Worm (Caenorhabditis elegans) whole organism, midembryonic: Measurements from ENCODE around the gene npr-43.

Source experiments
- cog-1 ChIP-seq: sonication (generic microtip); optimal IDR thresholded peaks from 2 replicates; lab custom pipeline; 2016; ENCODE audit warnings: missing genetic modification characterization, missing compliant biosample characterization
- flt-1 ChIP-seq: fragments of 200-800 bp; sonication (Bioruptor generic); IDR thresholded peaks from 2 replicates; pipeline ENCODE4 v1.3.6; 2022; ENCODE audit warnings: missing genetic modification characterization, missing compliant biosample characterization
- klf-2 ChIP-seq: fragments of 200-800 bp; sonication (Bioruptor generic); conservative IDR thresholded peaks from 2 replicates; pipeline ENCODE4 v1.3.6; 2022; ENCODE audit warnings: missing genetic modification reagents, missing genetic modification characterization, missing compliant biosample characterization
- med-1 ChIP-seq: sonication (generic microtip); optimal IDR thresholded peaks from 2 replicates; lab custom pipeline; 2017; ENCODE audit warnings: missing genetic modification characterization, mild to moderate bottlenecking, missing compliant biosample characterization, antibody characterized with exemption, missing genetic modification reagents; ENCODE audit not compliant: insufficient read depth
- ztf-29 ChIP-seq: fragments of 200-800 bp; sonication (Bioruptor generic); IDR thresholded peaks from 2 replicates; pipeline ENCODE4 v1.3.6; 2022; ENCODE audit warnings: missing genetic modification reagents, missing genetic modification characterization, missing compliant biosample characterization

DNA sequence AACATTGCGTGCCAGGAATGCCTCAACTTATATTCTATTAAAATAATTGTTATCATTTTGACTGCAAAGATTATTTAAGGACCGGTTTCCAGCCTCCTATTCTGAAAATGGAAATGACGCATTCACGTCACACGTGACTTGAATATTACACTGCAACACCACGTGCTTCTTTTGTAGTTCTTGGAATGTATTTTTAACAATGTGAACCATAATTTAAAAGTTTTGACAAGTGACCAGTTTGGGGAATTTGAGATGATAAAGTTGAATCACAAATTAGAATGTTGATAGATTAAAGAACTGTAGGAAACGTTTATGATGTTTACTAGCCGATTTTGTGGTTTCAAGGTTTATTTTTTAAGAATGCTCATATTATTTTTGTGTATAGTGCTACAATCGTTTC lies 37.2 kb downstream of the npr-43 start, which contains the start of gene F47B8.10:
- TF ChIP-seq med-1 (GFP tag; lab: Kevin White, UChicago) (no peak), ztf-29 (GFP tag; lab: Robert Waterston, UW) (no peak), cog-1 (tag; lab: Kevin White, UChicago) (no peak), flt-1 (GFP tag; lab: Robert Waterston, UW) (no peak), klf-2 (GFP tag; lab: Robert Waterston, UW) (no peak)
